Fruit fly (Drosophila melanogaster): ENCODE measurements around the gene Acsx1L.

- no peak for TF ChIP-seq CG7045 (GFP tag; optimal IDR thresholded peaks at IDR 0.05)
- no peak for TF ChIP-seq kay (GFP tag; ENCODE audit: borderline replicate concordance)
- no peak for TF ChIP-seq CG14711 (tag; optimal IDR thresholded peaks at IDR 0.05)
- no peak for TF ChIP-seq CG5204 (GFP tag; optimal IDR thresholded peaks at IDR 0.05)
- TF ChIP-seq CG1620 (GFP tag; optimal IDR thresholded peaks at IDR 0.05), result no peak
- TF ChIP-seq Clk (GFP tag; optimal IDR thresholded peaks at IDR 0.05), result no peak
Observed at dm6 chr3R:19793661-19794060, 20.6 kb upstream of the Acsx1L start.

Data from whole organism, adult.